Fruit fly (Drosophila melanogaster): ENCODE results near the gene Ir68a.

Ir68a gene

DNA sequence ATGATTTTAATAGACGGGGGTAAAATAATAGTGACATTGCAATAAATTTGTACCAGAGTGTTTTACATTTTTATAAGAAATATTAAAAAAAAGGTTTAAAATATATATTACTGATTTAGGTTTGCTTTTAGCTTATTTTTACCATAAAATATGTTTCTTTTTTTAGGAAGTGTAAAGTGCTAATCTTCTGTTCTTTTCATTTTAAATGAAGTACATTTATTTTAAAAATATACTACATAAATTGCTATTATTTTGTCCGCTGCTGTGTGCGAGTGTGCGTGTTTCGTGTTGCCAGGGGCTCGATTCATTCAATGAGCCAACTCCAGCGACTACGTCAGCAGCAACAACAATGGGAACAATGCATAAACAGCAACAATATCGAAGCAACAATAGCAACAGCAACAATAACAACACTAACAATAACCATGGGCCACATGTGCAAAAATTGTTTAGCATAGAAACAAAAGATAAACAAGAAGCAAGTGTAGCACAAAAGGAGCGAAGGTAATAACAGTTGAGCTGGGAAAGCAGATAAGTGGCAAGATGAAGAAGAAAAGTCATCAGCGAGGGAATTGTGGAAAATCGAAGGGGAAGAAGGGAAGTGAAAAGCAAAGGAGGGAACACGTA is 25.6 kb upstream of the Ir68a start (continued):
- TF ChIP-seq fu2 (GFP tag; optimal IDR thresholded peaks at IDR 0.05) (no peak), onecut (GFP tag; IDR thresholded peaks at IDR 0.05) (peak; percentile 68), CG9215 (GFP tag; IDR thresholded peaks at IDR 0.05) (peak; percentile 60), CG12769 (tag; optimal IDR thresholded peaks at IDR 0.05) (no peak), Kr (GFP tag; optimal IDR thresholded peaks at IDR 0.05) (no peak), Aef1 (GFP tag; IDR thresholded peaks at IDR 0.05) (peak; percentile 46; the same call in 1 of the 3 replicates), Dp (GFP tag; optimal IDR thresholded peaks at IDR 0.05) (no peak), rib (GFP tag; IDR thresholded peaks at IDR 0.05) (no peak), Hr39 (optimal IDR thresholded peaks at IDR 0.05) (no peak), ase (GFP tag; IDR thresholded peaks at IDR 0.05) (peak; percentile 72; the same call in 2 of the 3 replicates), CG10959 (GFP tag; IDR thresholded peaks at IDR 0.05) (peak; percentile 69), CG18599 (GFP tag; optimal IDR thresholded peaks at IDR 0.05) (peak; percentile 85), ac (GFP tag; optimal IDR thresholded peaks at IDR 0.05) (peak; percentile 67), CG5180 (GFP tag; optimal IDR thresholded peaks at IDR 0.05) (peak; percentile 79), Usf (GFP tag; optimal IDR thresholded peaks at IDR 0.05) (peak; percentile 54), CG12104 (GFP tag; optimal IDR thresholded peaks at IDR 0.05) (peak; percentile 85), Trl (optimal IDR thresholded peaks at IDR 0.05) (no peak), Trl (GFP tag; optimal IDR thresholded peaks at IDR 0.05) (no peak), Max (GFP tag; optimal IDR thresholded peaks at IDR 0.05) (peak; percentile 59), CG17912 (GFP tag; optimal IDR thresholded peaks at IDR 0.05) (peak; percentile 4), MESR4 (GFP tag; optimal IDR thresholded peaks at IDR 0.05) (no peak), HLH4C (GFP tag; IDR thresholded peaks at IDR 0.05; ENCODE audit: partially characterized antibody) (no peak), nerfin-2 (GFP tag; IDR thresholded peaks at IDR 0.05; ENCODE audit: partially characterized antibody) (no peak), Atf3 (GFP tag; optimal IDR thresholded peaks at IDR 0.05) (no peak), CG15514 (GFP tag; optimal IDR thresholded peaks at IDR 0.05) (peak; percentile 59), lola (GFP tag; optimal IDR thresholded peaks at IDR 0.05) (peak in 1 of 3 experiments; percentile 94), Sox102F (GFP tag; optimal IDR thresholded peaks at IDR 0.05) (peak; percentile 96), ci (GFP tag; IDR thresholded peaks at IDR 0.05) (peak; percentile 63; the same call in 1 of the 3 replicates), Adf1 (GFP tag; IDR thresholded peaks at IDR 0.05) (no peak; the same call in 1 of the 2 replicates), sob (GFP tag; IDR thresholded peaks at IDR 0.05) (peak; percentile 75), CG33213 (GFP tag; optimal IDR thresholded peaks at IDR 0.05) (no peak), CG17829 (tag; optimal IDR thresholded peaks at IDR 0.05) (peak; percentile 88), inv (GFP tag; IDR thresholded peaks at IDR 0.05; ENCODE audit: partially characterized antibody) (no peak), amos (GFP tag; IDR thresholded peaks at IDR 0.05; ENCODE audit: partially characterized antibody) (no peak; the same call in 1 of the 2 replicates), Six4 (GFP tag; optimal IDR thresholded peaks at IDR 0.05) (peak; percentile 54), az2 (GFP tag; optimal IDR thresholded peaks at IDR 0.05) (peak; percentile 73), tio (GFP tag; optimal IDR thresholded peaks at IDR 0.05) (peak; percentile 71), seq (GFP tag; IDR thresholded peaks at IDR 0.05) (peak; percentile 85), CG17361 (GFP tag; IDR thresholded peaks at IDR 0.05) (peak; percentile 94), CG8765 (GFP tag; IDR thresholded peaks at IDR 0.05) (no peak), Hr51 (GFP tag; optimal IDR thresholded peaks at IDR 0.05) (peak in 1 of 2 experiments; percentile 97), CG8924 (tag; optimal IDR thresholded peaks at IDR 0.05) (peak; percentile 94), nau (GFP tag; optimal IDR thresholded peaks at IDR 0.05) (peak; percentile 54), zen2 (GFP tag; IDR thresholded peaks at IDR 0.05; ENCODE audit: partially characterized antibody) (no peak), pfk (GFP tag; optimal IDR thresholded peaks at IDR 0.05) (no peak), crol (GFP tag; IDR thresholded peaks at IDR 0.05) (peak; percentile 22; the same call in 1 of the 2 replicates), CG7786 (GFP tag; optimal IDR thresholded peaks at IDR 0.05) (no peak), ash1 (GFP tag; optimal IDR thresholded peaks at IDR 0.05) (no peak), ham (GFP tag; IDR thresholded peaks at IDR 0.05) (no peak), CG11398 (GFP tag; optimal IDR thresholded peaks at IDR 0.05) (no peak)

Data from whole organism, embryonic.